Worm (Caenorhabditis elegans): ENCODE measurements around the gene pssy-2.

- TF ChIP-seq pax-1 (tag; optimal IDR thresholded peaks at IDR 0.05): no peak
- no peak for TF ChIP-seq elt-2 (tag; optimal IDR thresholded peaks at IDR 0.05)
- TF ChIP-seq pqm-1 (tag; optimal IDR thresholded peaks at IDR 0.05): no peak
- no peak for TF ChIP-seq pha-4 (tag; optimal IDR thresholded peaks at IDR 0.05)
- no peak for TF ChIP-seq unc-42 (tag; optimal IDR thresholded peaks at IDR 0.05)
Measured at ce11 chrIII:13461535-13461934, 10.1 kb upstream of the pssy-2 start.
